Worm (Caenorhabditis elegans) whole organism, L3 larva: ENCODE data around the gene acbp-5.

Source experiments
- R02D3.7 ChIP-seq: fragments of 150-350 bp; optimal IDR thresholded peaks from 2 replicates; lab custom pipeline; 2014; ENCODE audit warnings: missing biosample characterization, missing genetic modification characterization
- ZK546.5 ChIP-seq: sonication (generic microtip); optimal IDR thresholded peaks from 2 replicates; lab custom pipeline; 2017; ENCODE audit warnings: missing biosample characterization, missing genetic modification characterization
- aly-2 ChIP-seq: fragments of 150-350 bp; optimal IDR thresholded peaks from 2 replicates; lab custom pipeline; 2014; ENCODE audit warnings: missing biosample characterization, missing genetic modification characterization
- ceh-16 ChIP-seq: sonication (generic microtip); optimal IDR thresholded peaks from 2 replicates; lab custom pipeline; 2017; ENCODE audit warnings: missing biosample characterization, missing genetic modification characterization
- ceh-28 ChIP-seq: fragments of 150-350 bp; optimal IDR thresholded peaks from 2 replicates; lab custom pipeline; 2014; ENCODE audit warnings: missing biosample characterization, missing genetic modification reagents, missing genetic modification characterization
- ceh-82 ChIP-seq: fragments of 150-350 bp; optimal IDR thresholded peaks from 2 replicates; lab custom pipeline; 2014; ENCODE audit warnings: missing biosample characterization, missing genetic modification characterization
- ceh-9 ChIP-seq: sonication (generic microtip); optimal IDR thresholded peaks from 2 replicates; lab custom pipeline; 2018; ENCODE audit warnings: missing biosample characterization, missing genetic modification characterization
- daf-12 ChIP-seq: fragments of 150-350 bp; optimal IDR thresholded peaks from 2 replicates; lab custom pipeline; 2014; ENCODE audit warnings: missing biosample characterization, missing genetic modification reagents, missing genetic modification characterization
- egl-27 ChIP-seq: sonication (generic microtip); optimal IDR thresholded peaks from 4 replicates; lab custom pipeline; 2017; ENCODE audit warnings: missing biosample characterization, missing genetic modification reagents, missing genetic modification characterization
- elt-1 ChIP-seq: fragments of 150-350 bp; optimal IDR thresholded peaks from 2 replicates; lab custom pipeline; 2014; ENCODE audit warnings: missing biosample characterization, missing genetic modification characterization
- elt-3 ChIP-seq, 3 experiments: fragments of 150-350 bp in 1 of 3; sonication (generic microtip) in 2 of 3; optimal IDR thresholded peaks; 2 replicates in 2 of 3; 4 replicates in 1 of 3; lab custom pipeline; 2014 to 2017; ENCODE audit warnings: missing biosample characterization in 3 of 3, missing genetic modification characterization in 3 of 3
- eor-1 ChIP-seq, 2 experiments: fragments of 150-350 bp; optimal IDR thresholded peaks; 2 replicates each; lab custom pipeline; 2014 to 2018; ENCODE audit warnings: missing biosample characterization in 2 of 2, missing genetic modification characterization in 2 of 2
- fkh-10 ChIP-seq: sonication (generic microtip); optimal IDR thresholded peaks from 2 replicates; lab custom pipeline; 2017; ENCODE audit warnings: missing biosample characterization, missing genetic modification reagents, missing genetic modification characterization
- fkh-2 ChIP-seq: fragments of 150-350 bp; optimal IDR thresholded peaks from 2 replicates; lab custom pipeline; 2014; ENCODE audit warnings: missing biosample characterization, missing genetic modification reagents, missing genetic modification characterization
- fos-1 ChIP-seq: fragments of 150-350 bp; optimal IDR thresholded peaks from 2 replicates; lab custom pipeline; 2014; ENCODE audit warnings: missing biosample characterization, missing genetic modification characterization
- hmg-11 ChIP-seq: sonication (generic microtip); optimal IDR thresholded peaks from 2 replicates; lab custom pipeline; 2016; ENCODE audit warnings: missing genetic modification characterization, missing compliant biosample characterization
- lin-39 ChIP-seq: fragments of 150-350 bp; optimal IDR thresholded peaks from 2 replicates; lab custom pipeline; 2018; ENCODE audit warnings: missing biosample characterization, missing genetic modification reagents, missing genetic modification characterization
- lsy-12 ChIP-seq: sonication (generic microtip); optimal IDR thresholded peaks from 2 replicates; lab custom pipeline; 2016; ENCODE audit warnings: mild to moderate bottlenecking, missing genetic modification characterization, missing compliant biosample characterization
- mml-1 ChIP-seq: fragments of 150-350 bp; sonication (generic microtip); optimal IDR thresholded peaks from 3 replicates; lab custom pipeline; 2014; ENCODE audit warnings: missing biosample characterization, missing genetic modification characterization
- nfya-1 ChIP-seq: sonication (generic microtip); optimal IDR thresholded peaks from 2 replicates; lab custom pipeline; 2017; ENCODE audit warnings: missing genetic modification characterization, mild to moderate bottlenecking, missing compliant biosample characterization, antibody characterized with exemption, moderate library complexity; ENCODE audit not compliant: insufficient read depth
- nhr-11 ChIP-seq: fragments of 150-350 bp; optimal IDR thresholded peaks from 2 replicates; lab custom pipeline; 2014; ENCODE audit warnings: missing biosample characterization, missing genetic modification characterization
- nhr-12 ChIP-seq: fragments of 150-350 bp; optimal IDR thresholded peaks from 2 replicates; lab custom pipeline; 2014; ENCODE audit warnings: missing biosample characterization, missing genetic modification characterization
- nhr-25 ChIP-seq: sonication (generic microtip); optimal IDR thresholded peaks from 2 replicates; lab custom pipeline; 2017; ENCODE audit warnings: missing biosample characterization, missing genetic modification characterization
- nhr-28 ChIP-seq: fragments of 150-350 bp; optimal IDR thresholded peaks from 2 replicates; lab custom pipeline; 2014; ENCODE audit warnings: missing biosample characterization, missing genetic modification characterization
- pqm-1 ChIP-seq: fragments of 150-350 bp; optimal IDR thresholded peaks from 2 replicates; lab custom pipeline; 2017; ENCODE audit warnings: missing biosample characterization, missing genetic modification characterization, inconsistent platforms
- sea-2 ChIP-seq: fragments of 150-350 bp; sonication (generic microtip); optimal IDR thresholded peaks from 4 replicates; lab custom pipeline; 2014; ENCODE audit warnings: missing biosample characterization, missing genetic modification reagents, missing genetic modification characterization
- skn-1 ChIP-seq: fragments of 150-350 bp; optimal IDR thresholded peaks from 2 replicates; lab custom pipeline; 2014; ENCODE audit warnings: missing biosample characterization, missing genetic modification characterization
- snpc-4 ChIP-seq: fragments of 150-350 bp; optimal IDR thresholded peaks from 2 replicates; lab custom pipeline; 2014; ENCODE audit warnings: missing biosample characterization, missing genetic modification characterization
- unc-62 ChIP-seq: fragments of 150-350 bp; sonication (generic microtip); optimal IDR thresholded peaks from 4 replicates; lab custom pipeline; 2014; ENCODE audit warnings: missing biosample characterization, missing genetic modification reagents, missing genetic modification characterization
- zag-1 ChIP-seq: fragments of 150-350 bp; optimal IDR thresholded peaks from 2 replicates; lab custom pipeline; 2014; ENCODE audit warnings: missing biosample characterization, missing genetic modification characterization
- ztf-11 ChIP-seq: fragments of 150-350 bp; optimal IDR thresholded peaks from 2 replicates; lab custom pipeline; 2014; ENCODE audit warnings: missing biosample characterization, missing genetic modification characterization
- ztf-4 ChIP-seq: fragments of 150-350 bp; optimal IDR thresholded peaks from 2 replicates; lab custom pipeline; 2014; ENCODE audit warnings: missing biosample characterization, missing genetic modification characterization

acbp-5 gene

DNA sequence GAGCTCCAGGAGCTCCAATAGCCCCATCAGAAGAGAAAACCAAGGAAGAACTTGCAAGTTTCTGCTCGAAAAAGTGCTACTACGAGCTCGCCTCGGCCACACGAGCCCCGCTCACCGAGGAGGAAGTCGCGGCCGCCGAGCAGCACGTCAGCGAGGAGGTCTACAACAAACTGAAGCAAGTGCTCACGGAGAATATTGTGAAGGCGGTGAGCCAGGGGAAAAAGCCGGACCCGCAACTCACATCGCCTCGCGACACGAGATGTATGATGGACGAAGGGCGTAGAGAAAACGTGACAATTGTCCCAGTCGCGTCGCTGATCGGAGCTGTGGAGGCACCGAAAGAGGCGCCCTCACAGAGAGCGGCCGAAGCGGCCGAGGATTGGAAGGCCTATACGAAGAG lies 11.2 kb upstream of the acbp-5 start:
- TF ChIP-seq ztf-11 (tag; lab: Kevin White, UChicago) (no peak), egl-27 (tag; lab: Kevin White, UChicago) (no peak), fkh-10 (GFP tag; lab: Kevin White, UChicago) (no peak), hmg-11 (tag; lab: Kevin White, UChicago) (no peak), eor-1 (tag; optimal IDR thresholded peaks at IDR 0.05; lab: Kevin White, UChicago) (no peak)

DNA sequence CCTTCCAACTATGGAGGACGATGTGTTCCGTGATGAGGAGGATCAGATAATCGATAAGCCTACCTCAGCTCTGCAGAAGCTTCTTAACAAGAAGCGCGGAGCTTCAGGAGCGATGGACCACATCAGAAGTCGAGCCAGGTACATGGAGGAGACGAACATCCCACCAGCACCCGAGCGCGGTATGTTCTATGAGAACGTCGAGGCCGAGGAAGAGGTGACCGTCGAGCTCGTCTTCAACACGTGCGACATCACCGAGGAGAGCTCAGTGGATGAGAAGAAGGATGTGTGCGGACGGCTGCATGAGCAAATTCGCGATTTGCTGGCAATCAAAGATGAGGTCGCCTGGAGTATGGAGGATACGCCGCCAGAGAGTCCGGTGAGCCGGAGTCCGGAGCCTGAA lies 10.5 kb upstream of the acbp-5 start:
- TF ChIP-seq lsy-12 (tag; lab: Kevin White, UChicago) (no peak), ceh-82 (tag; lab: Kevin White, UChicago) (no peak), ztf-11 (tag; lab: Kevin White, UChicago) (no peak), fkh-2 (tag; lab: Kevin White, UChicago) (no peak), nfya-1 (no peak), unc-62 (no peak), elt-1 (no peak), nhr-28 (no peak)
- TF ChIP-seq, all 47 proteins: peak for 0

DNA sequence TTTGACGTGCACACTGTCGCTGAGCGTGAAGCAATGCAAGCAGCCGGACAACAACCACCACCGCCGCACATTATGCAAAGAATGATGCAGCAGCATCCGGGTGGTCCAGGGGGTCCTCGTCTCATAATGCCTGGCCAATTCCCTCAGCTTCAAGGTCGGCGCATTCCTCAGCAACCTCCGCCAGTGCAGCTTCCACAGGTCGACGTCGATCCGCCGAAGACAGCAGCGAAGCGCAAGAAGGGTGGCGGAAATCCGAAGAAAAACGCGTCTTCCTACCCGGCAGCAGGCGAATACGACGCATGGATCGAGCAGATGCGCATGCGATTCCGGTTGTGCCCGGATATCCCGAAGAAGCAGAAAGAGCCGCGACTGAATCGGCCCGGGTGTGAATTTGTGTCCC lies 9.9 kb upstream of the acbp-5 start:
- TF ChIP-seq ceh-82 (tag; lab: Kevin White, UChicago) (no peak), R02D3.7 (tag; lab: Kevin White, UChicago) (no peak), ztf-4 (tag; lab: Kevin White, UChicago) (no peak)

DNA sequence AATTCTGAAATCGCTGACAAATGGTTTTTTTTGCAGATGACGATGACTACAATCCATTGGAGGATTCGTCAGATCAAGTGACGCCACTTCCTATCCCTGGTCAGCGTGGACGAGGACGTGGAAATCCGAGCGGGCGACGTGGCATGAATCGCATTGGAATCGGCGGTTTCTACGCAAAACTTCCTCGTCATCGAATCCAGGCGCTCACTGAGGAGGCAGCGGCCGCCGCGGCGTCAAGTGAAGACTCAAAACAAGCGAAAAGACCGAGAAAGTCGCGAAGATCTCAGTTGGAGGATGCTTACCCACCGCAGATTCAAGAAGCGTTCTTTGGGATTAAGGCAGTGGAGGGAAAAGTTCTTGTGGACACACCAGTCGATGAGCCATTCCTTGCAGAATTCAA lies 7.1 kb upstream of the acbp-5 start:
- TF ChIP-seq zag-1 (tag; lab: Kevin White, UChicago) (no peak), nhr-11 (no peak), aly-2 (no peak), R02D3.7 (tag; lab: Kevin White, UChicago) (no peak), nhr-12 (tag; lab: Kevin White, UChicago) (no peak), snpc-4 (no peak), fkh-2 (tag; lab: Kevin White, UChicago) (no peak), fos-1 (no peak), ZK546.5 (tag; lab: Kevin White, UChicago) (no peak), pqm-1 (tag; lab: Kevin White, UChicago) (no peak), ceh-28 (tag; lab: Kevin White, UChicago) (no peak), ztf-11 (tag; lab: Kevin White, UChicago) (no peak), elt-1 (no peak), lin-39 (tag; lab: Kevin White, UChicago) (no peak)

DNA sequence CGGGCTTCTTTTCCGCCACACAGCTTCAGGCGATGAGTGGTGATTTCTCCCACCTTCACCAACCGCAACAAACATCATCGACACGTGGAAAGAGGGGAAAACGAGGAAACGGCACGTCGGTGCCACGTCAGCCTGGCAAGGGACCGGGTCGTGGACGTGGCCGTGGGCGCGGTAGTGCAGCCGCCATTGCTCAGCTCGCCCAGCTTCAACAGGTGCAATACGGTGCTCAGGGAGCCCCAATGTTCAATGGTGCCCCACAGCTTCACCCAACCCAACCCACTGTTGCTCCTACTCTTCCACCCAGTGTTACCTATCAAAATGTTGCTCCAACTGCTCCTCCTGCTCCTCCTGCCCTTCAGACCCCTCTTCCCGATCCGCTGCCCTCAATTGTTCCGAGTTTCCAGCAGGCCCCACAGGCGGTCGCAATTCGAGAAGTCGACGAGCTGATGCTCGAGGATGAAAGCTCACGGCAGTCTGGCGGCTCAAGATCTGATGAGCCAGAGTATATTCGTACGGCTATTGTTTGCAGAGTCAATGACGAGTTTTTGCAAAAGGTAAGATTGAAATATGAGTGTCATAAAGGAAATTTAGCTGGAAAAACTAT lies 4.5 kb upstream of the acbp-5 start:
- TF ChIP-seq ztf-4 (tag; lab: Kevin White, UChicago) (no peak), lin-39 (tag; lab: Kevin White, UChicago) (no peak), nhr-25 (no peak), nfya-1 (no peak), pqm-1 (tag; lab: Kevin White, UChicago) (no peak), ceh-16 (tag; lab: Kevin White, UChicago) (no peak), eor-1 (tag; optimal IDR thresholded peaks at IDR 0.05; lab: Kevin White, UChicago) (no peak), zag-1 (tag; lab: Kevin White, UChicago) (no peak), nhr-28 (no peak), aly-2 (no peak), daf-12 (tag; lab: Kevin White, UChicago) (no peak), skn-1 (no peak), ZK546.5 (tag; lab: Kevin White, UChicago) (no peak), lsy-12 (tag; lab: Kevin White, UChicago) (no peak), fos-1 (no peak), ceh-9 (no peak), sea-2 (GFP tag; lab: Kevin White, UChicago) (no peak), elt-3 (tag; optimal IDR thresholded peaks at IDR 0.05; lab: Kevin White, UChicago) (no peak), mml-1 (tag; lab: Kevin White, UChicago) (no peak)

DNA sequence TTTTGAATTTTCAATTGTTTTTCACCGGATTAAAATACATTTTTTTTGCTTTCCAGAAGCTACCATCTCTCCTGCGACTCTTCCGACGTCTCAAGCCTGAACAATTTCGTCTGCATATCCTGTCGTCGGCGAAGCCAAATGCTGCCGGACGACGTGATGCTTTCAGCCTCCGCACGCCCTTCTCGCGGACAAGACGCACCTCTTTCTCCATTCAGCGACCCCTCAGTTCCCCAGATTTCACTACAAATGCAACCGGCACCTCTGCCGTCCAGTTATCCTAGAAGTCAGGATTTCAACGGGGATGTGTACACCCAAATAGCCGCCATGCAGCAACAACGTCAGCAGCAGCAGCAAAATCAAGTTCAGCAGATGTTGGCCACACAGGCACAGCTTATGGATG lies 2.8 kb upstream of the acbp-5 start:
- TF ChIP-seq fos-1, result no peak
- no peak for TF ChIP-seq skn-1
- TF ChIP-seq hmg-11 (tag; lab: Kevin White, UChicago), result no peak
